Worm (Caenorhabditis elegans): ENCODE results near the gene F16B4.6.
"Not testable (repeated sequence)": the region's sequence is repeated elsewhere in the genome, so short reads cannot be mapped to it uniquely, and the experiment has no call there.

Gene F16B4.6

DNA sequence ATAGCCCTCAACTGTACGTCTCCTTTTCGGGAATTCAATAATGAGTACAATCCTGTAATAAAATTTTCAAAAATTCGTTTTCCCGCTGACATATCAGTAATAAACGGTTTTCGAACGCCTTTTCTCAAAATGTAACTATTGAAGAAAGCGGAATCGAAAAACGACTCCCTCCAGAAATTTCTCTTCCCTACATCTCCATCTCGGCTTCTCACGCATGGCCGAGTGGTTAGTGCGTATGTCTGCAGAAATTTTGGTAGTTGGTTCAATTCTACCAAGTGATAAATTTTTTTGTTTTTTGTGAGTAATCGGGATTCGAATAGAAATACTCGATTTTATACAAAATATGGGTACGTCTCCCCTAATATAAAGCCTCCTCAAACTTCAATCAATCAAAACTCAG lies 25.8 kb upstream of the F16B4.6 start:
- TF ChIP-seq ceh-45 (GFP tag; IDR thresholded peaks at IDR 0.05) (peak; percentile 88), unc-3 (GFP tag; conservative IDR thresholded peaks at IDR 0.05) (peak; percentile 72), sox-2 (GFP tag; IDR thresholded peaks at IDR 0.05) (peak; percentile 39)
- not testable (repeated sequence) for TF ChIP-seq unc-3 (tag; optimal IDR thresholded peaks at IDR 0.05)

- TF ChIP-seq ceh-18 (tag; optimal IDR thresholded peaks at IDR 0.05) (no peak), ceh-45 (GFP tag; IDR thresholded peaks at IDR 0.05) (no peak), ceh-9 (tag; optimal IDR thresholded peaks at IDR 0.05) (no peak), K02D7.2 (tag; optimal IDR thresholded peaks at IDR 0.05) (no peak), unc-55 (GFP tag; optimal IDR thresholded peaks at IDR 0.05) (no peak), sox-4 (tag; optimal IDR thresholded peaks at IDR 0.05) (no peak), elt-2 (tag; optimal IDR thresholded peaks at IDR 0.05) (no peak), ahr-1 (tag; optimal IDR thresholded peaks at IDR 0.05) (no peak), ttx-3 (tag; optimal IDR thresholded peaks at IDR 0.05) (no peak)
Observed at ce11 chrV:1566776-1567175, 20.2 kb upstream of the F16B4.6 start, which contains the start of gene cdc-25.2. cdc-25.2 (plus strand) TSS chrV:1567076.

DNA sequence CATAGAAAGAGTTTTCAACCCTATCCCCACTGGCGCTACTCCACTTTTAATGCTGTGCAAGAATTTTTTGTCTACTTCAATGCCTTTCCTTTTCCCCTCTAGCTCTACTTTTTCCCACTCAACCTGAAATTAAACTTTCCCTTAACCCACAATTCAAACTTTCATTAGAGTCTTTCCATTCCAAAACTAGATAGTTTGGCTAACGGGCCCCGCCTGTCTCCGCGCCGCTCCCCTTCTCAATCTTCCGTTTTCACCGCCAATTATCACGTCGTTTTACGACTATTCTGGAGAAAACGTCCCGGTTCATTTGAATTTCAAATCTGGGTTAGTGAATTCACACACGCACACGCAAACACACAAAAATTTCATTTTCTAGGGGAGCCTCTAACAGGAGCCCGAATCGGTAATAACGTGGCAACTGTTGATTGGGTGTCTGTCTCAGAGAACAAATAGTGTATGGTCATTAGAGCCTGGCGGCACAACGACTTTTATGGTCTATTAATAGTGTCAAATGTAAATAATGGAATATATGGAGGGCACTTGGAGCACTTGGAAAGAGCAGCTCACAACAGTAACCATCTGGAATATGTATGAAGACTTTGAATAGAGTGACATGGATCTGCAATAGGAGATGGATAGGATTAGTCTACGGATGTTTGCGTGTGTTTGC lies 17.1 kb upstream of the F16B4.6 start:
- peak; percentile 19 for TF ChIP-seq ama-1 (optimal IDR thresholded peaks at IDR 0.05)
- no peak for TF ChIP-seq ceh-24 (tag; optimal IDR thresholded peaks at IDR 0.05)
- peak; percentile 73 for TF ChIP-seq nfya-1 (tag; optimal IDR thresholded peaks at IDR 0.05)

DNA sequence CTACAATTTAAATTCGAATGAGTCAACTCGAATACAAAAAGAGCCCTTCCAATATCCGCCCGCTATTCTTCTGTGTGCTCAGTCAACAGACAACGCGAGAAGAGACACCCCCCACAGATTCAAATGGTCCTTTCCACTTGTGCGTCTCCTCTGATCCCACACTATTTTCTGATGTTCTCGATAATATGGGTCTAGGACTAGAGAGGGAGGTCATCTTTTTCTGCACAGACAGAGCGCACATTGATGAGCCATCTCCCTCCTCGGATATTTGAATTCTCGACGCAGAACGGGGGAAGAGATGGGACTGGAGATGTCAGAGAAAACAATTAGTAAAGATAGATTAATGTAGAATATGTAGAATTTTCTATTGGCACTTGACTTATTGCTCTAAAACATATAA lies 16.3 kb upstream of the F16B4.6 start:
- TF ChIP-seq ceh-31 (tag; optimal IDR thresholded peaks at IDR 0.05): peak; percentile 36
- no peak for TF ChIP-seq C08G9.2 (tag; optimal IDR thresholded peaks at IDR 0.05)
- TF ChIP-seq ref-2 (tag; optimal IDR thresholded peaks at IDR 0.05): peak; percentile 75
- TF ChIP-seq unc-55 (GFP tag; optimal IDR thresholded peaks at IDR 0.05): peak; percentile 66
- TF ChIP-seq fax-1 (tag; optimal IDR thresholded peaks at IDR 0.05): no peak
- peak; percentile 37 for TF ChIP-seq tbx-2 (tag; optimal IDR thresholded peaks at IDR 0.05)

DNA sequence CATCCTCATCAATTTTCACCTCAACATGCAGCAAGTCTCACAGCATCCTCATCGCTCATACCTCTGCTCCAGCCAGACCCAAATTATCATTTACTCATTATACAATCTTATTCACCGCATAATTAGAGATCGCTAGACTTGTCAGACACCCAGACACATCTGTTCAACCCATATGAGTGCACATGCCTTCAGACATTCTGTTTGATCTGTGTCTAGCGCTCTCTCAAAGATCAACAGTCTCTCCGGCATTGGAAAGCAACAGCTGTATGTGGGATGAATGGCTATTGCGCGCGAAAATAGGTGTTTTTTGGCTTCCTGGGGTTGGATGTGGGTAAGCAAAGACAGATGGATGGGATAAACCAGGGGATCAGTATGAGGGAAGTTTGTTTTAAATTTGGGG lies 14.4 kb upstream of the F16B4.6 start:
- no peak for TF ChIP-seq npax-4 (tag; optimal IDR thresholded peaks at IDR 0.05)
- TF ChIP-seq hlh-30 (tag; optimal IDR thresholded peaks at IDR 0.05; ENCODE audit: insufficient read depth): peak; percentile 5
- no peak for TF ChIP-seq nfya-1 (tag; optimal IDR thresholded peaks at IDR 0.05)
- TF ChIP-seq ref-2 (tag; optimal IDR thresholded peaks at IDR 0.05): peak; percentile 17

DNA sequence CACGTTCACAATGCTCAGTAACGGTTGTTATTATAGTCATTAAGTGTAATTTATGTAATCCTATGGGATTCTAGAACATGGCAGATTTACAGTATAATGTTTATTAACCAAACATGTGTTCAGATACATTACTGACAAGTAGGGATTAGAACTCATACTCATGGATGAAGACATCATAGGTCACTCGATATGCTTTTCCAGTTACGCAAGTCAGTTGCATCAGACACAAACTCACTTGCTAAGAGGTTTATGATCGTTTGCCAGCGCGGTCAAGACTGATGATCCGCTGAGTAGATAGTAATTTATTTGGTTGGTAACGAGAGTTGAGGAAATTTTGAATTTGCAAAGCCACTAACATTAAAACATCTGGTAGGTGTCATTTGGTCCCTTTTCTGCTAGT lies 12.4 kb upstream of the F16B4.6 start:
- TF ChIP-seq ama-1 (optimal IDR thresholded peaks at IDR 0.05) (no peak), ceh-30 (tag; optimal IDR thresholded peaks at IDR 0.05) (no peak), pha-2 (tag; optimal IDR thresholded peaks at IDR 0.05) (no peak), gmeb-2 (tag; optimal IDR thresholded peaks at IDR 0.05) (no peak), K02D7.2 (tag; optimal IDR thresholded peaks at IDR 0.05) (no peak), zip-5 (tag; optimal IDR thresholded peaks at IDR 0.05) (no peak), sdc-2 (tag; optimal IDR thresholded peaks at IDR 0.05) (no peak), nfya-1 (tag; optimal IDR thresholded peaks at IDR 0.05) (no peak), ceh-45 (GFP tag; IDR thresholded peaks at IDR 0.05) (no peak), ref-2 (tag; optimal IDR thresholded peaks at IDR 0.05) (no peak), ets-4 (tag; optimal IDR thresholded peaks at IDR 0.05) (no peak), madf-2 (tag; optimal IDR thresholded peaks at IDR 0.05) (no peak), pha-4 (tag; optimal IDR thresholded peaks at IDR 0.05) (no peak)

Measured in whole organism, late embryonic.